Fruit fly (Drosophila melanogaster): ENCODE results near the gene CG6962.

The CG6962 gene

dm6 chr3R:11870135-11870534, 12.2 kb downstream of the CG6962 start:
- TF ChIP-seq tj (GFP tag; optimal IDR thresholded peaks at IDR 0.05) (peak; percentile 80), cic (GFP tag; optimal IDR thresholded peaks at IDR 0.05) (no peak), Clk (GFP tag; optimal IDR thresholded peaks at IDR 0.05) (no peak), CG1620 (GFP tag; optimal IDR thresholded peaks at IDR 0.05) (no peak)

- no peak for TF ChIP-seq CG12768 (GFP tag; optimal IDR thresholded peaks at IDR 0.05)
- TF ChIP-seq bab1 (GFP tag; optimal IDR thresholded peaks at IDR 0.05) = no peak
- no peak for TF ChIP-seq Mnt (GFP tag; optimal IDR thresholded peaks at IDR 0.05)
- no peak for TF ChIP-seq cnc (optimal IDR thresholded peaks at IDR 0.05)
- TF ChIP-seq Crg-1 (GFP tag; optimal IDR thresholded peaks at IDR 0.05) = no peak
- no peak for TF ChIP-seq Clk (GFP tag; optimal IDR thresholded peaks at IDR 0.05)
- no peak for TF ChIP-seq toe (GFP tag; optimal IDR thresholded peaks at IDR 0.05)
- no peak for TF ChIP-seq pad (GFP tag; optimal IDR thresholded peaks at IDR 0.05)
- TF ChIP-seq ovo (GFP tag; optimal IDR thresholded peaks at IDR 0.05) = no peak
- TF ChIP-seq CG11617 (GFP tag; optimal IDR thresholded peaks at IDR 0.05) = no peak
- TF ChIP-seq cic (GFP tag; optimal IDR thresholded peaks at IDR 0.05) = no peak
- TF ChIP-seq CG7101 (tag; optimal IDR thresholded peaks at IDR 0.05) = no peak
- no peak for TF ChIP-seq kay (GFP tag; ENCODE audit: borderline replicate concordance)
- no peak for TF ChIP-seq CG1620 (GFP tag; optimal IDR thresholded peaks at IDR 0.05)
- no peak for TF ChIP-seq Hr96 (GFP tag; optimal IDR thresholded peaks at IDR 0.05)
These were observed 12.7 kb downstream of the CG6962 start for dm6 chr3R:11869675-11870074.

- peak; percentile 56 for TF ChIP-seq Mnt (GFP tag; optimal IDR thresholded peaks at IDR 0.05)
- no peak for TF ChIP-seq pad (GFP tag; optimal IDR thresholded peaks at IDR 0.05)
- TF ChIP-seq Crg-1 (GFP tag; optimal IDR thresholded peaks at IDR 0.05) = no peak
- TF ChIP-seq CG7045 (GFP tag; optimal IDR thresholded peaks at IDR 0.05) = no peak
- TF ChIP-seq CG5204 (GFP tag; optimal IDR thresholded peaks at IDR 0.05) = no peak
- no peak for TF ChIP-seq CG33017 (tag; optimal IDR thresholded peaks at IDR 0.05)
- TF ChIP-seq cnc (optimal IDR thresholded peaks at IDR 0.05) = no peak
- no peak for TF ChIP-seq CG7101 (tag; optimal IDR thresholded peaks at IDR 0.05)
- peak; percentile 17 for TF ChIP-seq Hr96 (GFP tag; optimal IDR thresholded peaks at IDR 0.05)
- peak; percentile 5 for TF ChIP-seq bab1 (GFP tag; optimal IDR thresholded peaks at IDR 0.05)
- TF ChIP-seq cic (GFP tag; optimal IDR thresholded peaks at IDR 0.05) = no peak
- no peak for TF ChIP-seq CG14711 (tag; optimal IDR thresholded peaks at IDR 0.05)
- TF ChIP-seq Clk (GFP tag; optimal IDR thresholded peaks at IDR 0.05) = no peak
- TF ChIP-seq kay (GFP tag; ENCODE audit: borderline replicate concordance) = no peak
- TF ChIP-seq tj (GFP tag; optimal IDR thresholded peaks at IDR 0.05) = peak; percentile 23
- no peak for TF ChIP-seq ovo (GFP tag; optimal IDR thresholded peaks at IDR 0.05)
- peak; percentile 33 for TF ChIP-seq CG12768 (GFP tag; optimal IDR thresholded peaks at IDR 0.05)
- TF ChIP-seq CG11617 (GFP tag; optimal IDR thresholded peaks at IDR 0.05) = no peak
- TF ChIP-seq toe (GFP tag; optimal IDR thresholded peaks at IDR 0.05) = peak; percentile 38
- TF ChIP-seq CG1620 (GFP tag; optimal IDR thresholded peaks at IDR 0.05) = no peak
These were observed 13.2 kb downstream of the CG6962 start, which contains the start of gene CG6959 for dm6 chr3R:11869169-11869568. CG6959 (minus strand) TSS chr3R:11869460.

dm6 chr3R:11868562-11868961, 13.8 kb downstream of the CG6962 start:
- TF ChIP-seq pad (GFP tag; optimal IDR thresholded peaks at IDR 0.05) = no peak

- TF ChIP-seq CG5204 (GFP tag; optimal IDR thresholded peaks at IDR 0.05) (no peak), ovo (GFP tag; optimal IDR thresholded peaks at IDR 0.05) (no peak), pad (GFP tag; optimal IDR thresholded peaks at IDR 0.05) (no peak), CG14711 (tag; optimal IDR thresholded peaks at IDR 0.05) (no peak), Mnt (GFP tag; optimal IDR thresholded peaks at IDR 0.05) (no peak)
These were observed 17.2 kb downstream of the CG6962 start for dm6 chr3R:11865132-11865531.

- TF ChIP-seq CG5204 (GFP tag; optimal IDR thresholded peaks at IDR 0.05) (no peak), cnc (optimal IDR thresholded peaks at IDR 0.05) (no peak), pad (GFP tag; optimal IDR thresholded peaks at IDR 0.05) (no peak), Crg-1 (GFP tag; optimal IDR thresholded peaks at IDR 0.05) (no peak), Hr96 (GFP tag; optimal IDR thresholded peaks at IDR 0.05) (no peak), CG7045 (GFP tag; optimal IDR thresholded peaks at IDR 0.05) (no peak), CG14711 (tag; optimal IDR thresholded peaks at IDR 0.05) (no peak), CG1620 (GFP tag; optimal IDR thresholded peaks at IDR 0.05) (no peak), bab1 (GFP tag; optimal IDR thresholded peaks at IDR 0.05) (no peak), CG33017 (tag; optimal IDR thresholded peaks at IDR 0.05) (no peak), CG12768 (GFP tag; optimal IDR thresholded peaks at IDR 0.05) (no peak), toe (GFP tag; optimal IDR thresholded peaks at IDR 0.05) (no peak), tj (GFP tag; optimal IDR thresholded peaks at IDR 0.05) (no peak), ovo (GFP tag; optimal IDR thresholded peaks at IDR 0.05) (no peak), kay (GFP tag; ENCODE audit: borderline replicate concordance) (no peak), CG11617 (GFP tag; optimal IDR thresholded peaks at IDR 0.05) (no peak), cic (GFP tag; optimal IDR thresholded peaks at IDR 0.05) (no peak)
These were observed 22.6 kb downstream of the CG6962 start for dm6 chr3R:11859534-11860254.

- no peak for TF ChIP-seq CG1620 (GFP tag; optimal IDR thresholded peaks at IDR 0.05)
- no peak for TF ChIP-seq Crg-1 (GFP tag; optimal IDR thresholded peaks at IDR 0.05)
- TF ChIP-seq kay (GFP tag; ENCODE audit: borderline replicate concordance) = no peak
- TF ChIP-seq cic (GFP tag; optimal IDR thresholded peaks at IDR 0.05) = no peak
- no peak for TF ChIP-seq toe (GFP tag; optimal IDR thresholded peaks at IDR 0.05)
- TF ChIP-seq Clk (GFP tag; optimal IDR thresholded peaks at IDR 0.05) = no peak
- no peak for TF ChIP-seq CG7101 (tag; optimal IDR thresholded peaks at IDR 0.05)
- no peak for TF ChIP-seq cnc (optimal IDR thresholded peaks at IDR 0.05)
- no peak for TF ChIP-seq pad (GFP tag; optimal IDR thresholded peaks at IDR 0.05)
- TF ChIP-seq CG33017 (tag; optimal IDR thresholded peaks at IDR 0.05) = no peak
- TF ChIP-seq ovo (GFP tag; optimal IDR thresholded peaks at IDR 0.05) = no peak
- no peak for TF ChIP-seq Hr96 (GFP tag; optimal IDR thresholded peaks at IDR 0.05)
- TF ChIP-seq bab1 (GFP tag; optimal IDR thresholded peaks at IDR 0.05) = no peak
- no peak for TF ChIP-seq CG11617 (GFP tag; optimal IDR thresholded peaks at IDR 0.05)
- TF ChIP-seq CG7045 (GFP tag; optimal IDR thresholded peaks at IDR 0.05) = no peak
- no peak for TF ChIP-seq CG14711 (tag; optimal IDR thresholded peaks at IDR 0.05)
- no peak for TF ChIP-seq CG5204 (GFP tag; optimal IDR thresholded peaks at IDR 0.05)
These were observed 23.2 kb downstream of the CG6962 start for dm6 chr3R:11859103-11859502.
